Worm (Caenorhabditis elegans) whole organism, L1 larva: ENCODE measurements around the gene AC7.3.

Experiments
- ceh-90 ChIP-seq: sonication (generic microtip); optimal IDR thresholded peaks from 2 replicates; lab custom pipeline; 2016; ENCODE audit warnings: missing genetic modification characterization, missing compliant biosample characterization
- efl-3 ChIP-seq: fragments of 200-800 bp; sonication (Bioruptor generic); optimal IDR thresholded peaks from 2 replicates; lab custom pipeline; 2018; ENCODE audit warnings: mild to moderate bottlenecking, missing genetic modification characterization, missing compliant biosample characterization
- nhr-11 ChIP-seq: fragments of 150-350 bp; optimal IDR thresholded peaks from 2 replicates; lab custom pipeline; 2014; ENCODE audit warnings: missing biosample characterization, missing genetic modification characterization
- nhr-12 ChIP-seq: sonication (generic microtip); optimal IDR thresholded peaks from 2 replicates; lab custom pipeline; 2017; ENCODE audit warnings: missing biosample characterization, missing genetic modification characterization
- snpc-4 ChIP-seq: fragments of 150-350 bp; optimal IDR thresholded peaks from 2 replicates; lab custom pipeline; 2014; ENCODE audit warnings: missing biosample characterization, missing genetic modification characterization
- unc-62 ChIP-seq: fragments of 150-350 bp; optimal IDR thresholded peaks from 2 replicates; lab custom pipeline; 2014; ENCODE audit warnings: missing biosample characterization, missing genetic modification reagents, missing genetic modification characterization

DNA sequence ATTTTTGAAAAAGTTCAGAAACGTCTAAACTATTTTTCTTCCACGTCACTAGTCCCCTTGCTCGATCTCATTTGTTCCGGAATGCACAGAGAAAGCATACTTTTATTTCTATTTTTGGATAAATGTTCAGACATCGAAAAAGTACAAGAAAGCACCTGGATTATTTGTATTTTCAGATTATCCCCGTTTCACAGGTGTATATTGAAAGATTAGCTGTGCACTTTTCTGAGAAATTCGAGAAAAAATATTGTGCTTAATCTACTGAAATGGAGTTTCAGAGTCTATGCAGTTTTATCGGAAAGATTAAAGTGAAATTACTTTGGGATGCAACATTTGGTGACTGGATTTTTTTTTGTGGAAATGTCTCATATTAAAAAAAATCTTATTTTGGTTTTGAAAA is 9.7 kb upstream of the AC7.3 start:
- no peak for TF ChIP-seq snpc-4 (tag; lab: Kevin White, UChicago)
- TF ChIP-seq nhr-11 = no peak
- no peak for TF ChIP-seq nhr-12
- no peak for TF ChIP-seq unc-62 (GFP tag; lab: Kevin White, UChicago)
- TF ChIP-seq efl-3 (GFP tag; lab: Kevin White, UChicago) = no peak
- TF ChIP-seq ceh-90 (tag; lab: Kevin White, UChicago) = no peak
